Comparison of ENCODE assay signal across 1 fruit fly cellular context in genomic region chr3L:21192024-21192423, dm6.
A peak's percentile ranks its signal among the peaks of the same experiment; 100 is the strongest.
TF ChIP-seq lines count a peak whose summit lies in the region.

No protein-coding gene starts in this region.

TF ChIP-seq in whole organism, embryonic, 481 proteins besides CTCF, POLR2A, EP300 and RAD21 (continued from another document):
- no peak for TF ChIP-seq Hr39 (optimal IDR thresholded peaks at IDR 0.05; lab: Kevin White, UChicago)
- no peak for TF ChIP-seq CG14667 (GFP tag; IDR thresholded peaks at IDR 0.05; lab: Robert Waterston, UW)
- TF ChIP-seq Awh (GFP tag; IDR thresholded peaks at IDR 0.05; lab: Robert Waterston, UW), result no peak
- no peak for TF ChIP-seq tgo (GFP tag; IDR thresholded peaks at IDR 0.05; lab: Robert Waterston, UW)
- TF ChIP-seq Dbx (GFP tag; IDR thresholded peaks at IDR 0.05; lab: Robert Waterston, UW), result 0 out of 3 replicates have a peak, but pooled peaks have one; percentile 9
- no peak for TF ChIP-seq CG2712 (tag; optimal IDR thresholded peaks at IDR 0.05; lab: Kevin White, UChicago)
- no peak for TF ChIP-seq nau (GFP tag; optimal IDR thresholded peaks at IDR 0.05; lab: Kevin White, UChicago)
- peak; percentile 49 for TF ChIP-seq Fer1 (GFP tag; optimal IDR thresholded peaks at IDR 0.05; lab: Kevin White, UChicago)
- no peak for TF ChIP-seq CG18764 (GFP tag; optimal IDR thresholded peaks at IDR 0.05; lab: Kevin White, UChicago)
- no peak for TF ChIP-seq Dek (tag; optimal IDR thresholded peaks at IDR 0.05; lab: Kevin White, UChicago)
- TF ChIP-seq CG15696 (tag; optimal IDR thresholded peaks at IDR 0.05; lab: Kevin White, UChicago), result no peak
- TF ChIP-seq ftz-f1 (GFP tag; optimal IDR thresholded peaks at IDR 0.05; lab: Kevin White, UChicago), result no peak
- TF ChIP-seq sens-2 (GFP tag; IDR thresholded peaks at IDR 0.05; lab: Robert Waterston, UW), result no peak
- TF ChIP-seq CG2202 (tag; optimal IDR thresholded peaks at IDR 0.05; lab: Kevin White, UChicago), result no peak
- TF ChIP-seq CG16779 (GFP tag; IDR thresholded peaks at IDR 0.05; lab: Robert Waterston, UW), result peak; percentile 56; the same call in 1 of the 2 replicates
